Worm (Caenorhabditis elegans): ENCODE data around the gene fipr-1.

ce11 chrV:12317080-12317479, 44.5 kb downstream of the fipr-1 start, which contains the start of gene R04F11.3:
- TF ChIP-seq ztf-29 (GFP tag; IDR thresholded peaks at IDR 0.05) (no peak), cog-1 (tag; optimal IDR thresholded peaks at IDR 0.05) (no peak), tab-1 (GFP tag; IDR thresholded peaks at IDR 0.05) (no peak), ref-1 (GFP tag; conservative IDR thresholded peaks at IDR 0.05) (no peak), med-1 (GFP tag; optimal IDR thresholded peaks at IDR 0.05; ENCODE audit: insufficient read depth) (no peak), ztf-23 (GFP tag; IDR thresholded peaks at IDR 0.05) (no peak)

All from whole organism, midembryonic.